Worm (Caenorhabditis elegans) whole organism, midembryonic: ENCODE data around the gene ZK757.1.

ENCODE experiments used
- T22C8.4 ChIP-seq: fragments of 200-800 bp; sonication (Bioruptor generic); IDR thresholded peaks from 2 replicates; pipeline ENCODE4 v1.3.6; 2022; ENCODE audit warnings: missing genetic modification characterization, missing compliant biosample characterization
- cog-1 ChIP-seq: sonication (generic microtip); optimal IDR thresholded peaks from 2 replicates; lab custom pipeline; 2016; ENCODE audit warnings: missing genetic modification characterization, missing compliant biosample characterization
- flt-1 ChIP-seq: fragments of 200-800 bp; sonication (Bioruptor generic); IDR thresholded peaks from 2 replicates; pipeline ENCODE4 v1.3.6; 2022; ENCODE audit warnings: missing genetic modification characterization, missing compliant biosample characterization
- klf-2 ChIP-seq: fragments of 200-800 bp; sonication (Bioruptor generic); conservative IDR thresholded peaks from 2 replicates; pipeline ENCODE4 v1.3.6; 2022; ENCODE audit warnings: missing genetic modification reagents, missing genetic modification characterization, missing compliant biosample characterization
- med-1 ChIP-seq: sonication (generic microtip); optimal IDR thresholded peaks from 2 replicates; lab custom pipeline; 2017; ENCODE audit warnings: missing genetic modification characterization, mild to moderate bottlenecking, missing compliant biosample characterization, antibody characterized with exemption, missing genetic modification reagents; ENCODE audit not compliant: insufficient read depth
- ref-1 ChIP-seq: fragments of 200-800 bp; sonication (Bioruptor generic); conservative IDR thresholded peaks from 2 replicates; pipeline ENCODE4 v1.3.6; 2022; ENCODE audit warnings: missing genetic modification reagents, missing genetic modification characterization, missing compliant biosample characterization
- tab-1 ChIP-seq: fragments of 200-800 bp; sonication (Bioruptor generic); IDR thresholded peaks from 2 replicates; pipeline ENCODE4 v1.3.6; 2022; ENCODE audit warnings: missing genetic modification characterization, missing compliant biosample characterization
- ztf-23 ChIP-seq: fragments of 200-800 bp; sonication (Bioruptor generic); IDR thresholded peaks from 2 replicates; pipeline ENCODE4 v1.3.6; 2022; ENCODE audit warnings: missing genetic modification reagents, missing genetic modification characterization, missing compliant biosample characterization
- ztf-29 ChIP-seq: fragments of 200-800 bp; sonication (Bioruptor generic); IDR thresholded peaks from 2 replicates; pipeline ENCODE4 v1.3.6; 2022; ENCODE audit warnings: missing genetic modification reagents, missing genetic modification characterization, missing compliant biosample characterization

The ZK757.1 gene

ce11 chrIII:9862469-9862868, 8.5 kb downstream of the ZK757.1 start:
- TF ChIP-seq ref-1 = no peak
- no peak for TF ChIP-seq tab-1 (GFP tag; lab: Robert Waterston, UW)
- no peak for TF ChIP-seq med-1 (GFP tag; lab: Kevin White, UChicago)
- no peak for TF ChIP-seq ztf-23 (GFP tag; lab: Robert Waterston, UW)
- no peak for TF ChIP-seq flt-1
- no peak for TF ChIP-seq klf-2

ce11 chrIII:9861470-9862342, 9.2 kb downstream of the ZK757.1 start:
- TF ChIP-seq flt-1 (peak; percentile 95), cog-1 (tag; lab: Kevin White, UChicago) (peak; percentile 64), tab-1 (GFP tag; lab: Robert Waterston, UW) (peak; percentile 96), T22C8.4 (GFP tag; lab: Robert Waterston, UW) (peak; percentile 90), ztf-29 (GFP tag; lab: Robert Waterston, UW) (peak; percentile 93), med-1 (GFP tag; lab: Kevin White, UChicago) (peak; percentile 64), klf-2 (peak; percentile 91), ztf-23 (GFP tag; lab: Robert Waterston, UW) (peak; percentile 94), ref-1 (peak; percentile 88)

ce11 chrIII:9860201-9860780, 10.6 kb downstream of the ZK757.1 start, which contains the start of gene twk-48:
twk-48 (plus strand) TSS chrIII:9860730.
- no peak for TF ChIP-seq cog-1 (tag; lab: Kevin White, UChicago)
- TF ChIP-seq T22C8.4 (GFP tag; lab: Robert Waterston, UW) = no peak
- no peak for TF ChIP-seq ztf-29 (GFP tag; lab: Robert Waterston, UW)
- no peak for TF ChIP-seq ztf-23 (GFP tag; lab: Robert Waterston, UW)
- TF ChIP-seq tab-1 (GFP tag; lab: Robert Waterston, UW) = no peak

ce11 chrIII:9859133-9859775, 11.7 kb downstream of the ZK757.1 start, which contains the start of gene gpdh-2:
gpdh-2 (minus strand) TSS chrIII:9859183.
- TF ChIP-seq ztf-29 (GFP tag; lab: Robert Waterston, UW) (no peak), med-1 (GFP tag; lab: Kevin White, UChicago) (no peak), cog-1 (tag; lab: Kevin White, UChicago) (no peak)

ce11 chrIII:9858061-9858460, 12.9 kb downstream of the ZK757.1 start:
- TF ChIP-seq tab-1 (GFP tag; lab: Robert Waterston, UW) (no peak), flt-1 (no peak), cog-1 (tag; lab: Kevin White, UChicago) (no peak), med-1 (GFP tag; lab: Kevin White, UChicago) (no peak), ztf-23 (GFP tag; lab: Robert Waterston, UW) (no peak), ref-1 (no peak), ztf-29 (GFP tag; lab: Robert Waterston, UW) (no peak), klf-2 (no peak), T22C8.4 (GFP tag; lab: Robert Waterston, UW) (no peak)

ce11 chrIII:9857110-9857509, 13.8 kb downstream of the ZK757.1 start:
- no peak for TF ChIP-seq klf-2
- no peak for TF ChIP-seq ref-1
- TF ChIP-seq tab-1 (GFP tag; lab: Robert Waterston, UW) = no peak
- no peak for TF ChIP-seq flt-1
- TF ChIP-seq T22C8.4 (GFP tag; lab: Robert Waterston, UW) = no peak
- no peak for TF ChIP-seq ztf-29 (GFP tag; lab: Robert Waterston, UW)
- no peak for TF ChIP-seq ztf-23 (GFP tag; lab: Robert Waterston, UW)
- TF ChIP-seq med-1 (GFP tag; lab: Kevin White, UChicago) = no peak
- TF ChIP-seq cog-1 (tag; lab: Kevin White, UChicago) = no peak

ce11 chrIII:9854960-9855359, 16.0 kb downstream of the ZK757.1 start:
- TF ChIP-seq ztf-23 (GFP tag; lab: Robert Waterston, UW) (no peak), med-1 (GFP tag; lab: Kevin White, UChicago) (no peak), ztf-29 (GFP tag; lab: Robert Waterston, UW) (no peak), T22C8.4 (GFP tag; lab: Robert Waterston, UW) (no peak), tab-1 (GFP tag; lab: Robert Waterston, UW) (no peak), ref-1 (no peak), cog-1 (tag; lab: Kevin White, UChicago) (no peak), flt-1 (no peak), klf-2 (no peak)

ce11 chrIII:9853667-9854620, 17.0 kb downstream of the ZK757.1 start:
- TF ChIP-seq cog-1 (tag; lab: Kevin White, UChicago) (no peak), T22C8.4 (GFP tag; lab: Robert Waterston, UW) (no peak)

ce11 chrIII:9851547-9851946, 19.4 kb downstream of the ZK757.1 start, which contains the start of gene K11H3.3:
K11H3.3 (plus strand) TSS chrIII:9851854.
- TF ChIP-seq ztf-23 (GFP tag; lab: Robert Waterston, UW) = no peak
- no peak for TF ChIP-seq cog-1 (tag; lab: Kevin White, UChicago)
- TF ChIP-seq ztf-29 (GFP tag; lab: Robert Waterston, UW) = no peak
- no peak for TF ChIP-seq T22C8.4 (GFP tag; lab: Robert Waterston, UW)
- no peak for TF ChIP-seq flt-1
- TF ChIP-seq ref-1 = no peak
- no peak for TF ChIP-seq med-1 (GFP tag; lab: Kevin White, UChicago)
